Worm (Caenorhabditis elegans): ENCODE results near the gene daf-22.

DNA sequence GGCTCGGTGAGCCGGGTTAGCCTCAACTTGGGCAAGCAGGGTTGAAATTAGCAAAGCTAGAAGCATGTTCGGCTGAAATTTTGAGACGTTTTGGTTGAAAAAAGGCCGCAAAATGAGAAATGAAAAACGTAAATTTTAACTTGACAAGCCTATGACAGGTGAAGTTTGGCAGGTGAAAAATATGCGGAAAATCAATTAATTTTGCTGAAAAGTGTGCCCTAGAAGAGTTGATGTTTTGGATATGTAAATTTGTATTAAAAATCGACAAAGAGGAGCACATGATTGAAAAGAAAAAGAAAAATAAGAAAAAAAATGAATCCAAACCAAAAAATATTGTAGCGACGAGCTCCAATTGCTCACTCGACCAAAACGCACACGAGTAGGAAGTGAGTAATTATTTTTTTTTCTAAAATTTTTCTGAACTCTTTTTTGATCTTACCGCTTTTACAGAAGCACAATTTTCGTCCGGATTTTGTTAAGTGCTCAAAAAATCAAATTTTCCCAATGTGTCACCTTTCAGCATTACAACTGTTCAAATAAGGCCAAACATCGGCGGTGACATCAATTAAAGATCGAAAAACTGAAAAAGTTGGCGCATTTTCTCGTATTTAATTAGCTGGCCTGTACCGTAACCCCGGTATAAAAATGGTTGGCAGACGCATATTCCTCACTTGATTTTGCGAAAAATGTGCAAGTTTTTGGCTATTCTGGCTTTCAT, 45.8 kb upstream of the daf-22 start, which contains the start of the genes F15A4.5 and phat-8:
- TF ChIP-seq nhr-11 (tag; optimal IDR thresholded peaks at IDR 0.05) = no peak
- no peak for TF ChIP-seq unc-130 (GFP tag; optimal IDR thresholded peaks at IDR 0.05)
- no peak for TF ChIP-seq ceh-62 (tag; optimal IDR thresholded peaks at IDR 0.05)
- no peak for TF ChIP-seq aly-2 (tag; optimal IDR thresholded peaks at IDR 0.05)
- no peak for TF ChIP-seq ztf-11 (tag; optimal IDR thresholded peaks at IDR 0.05)
- no peak for TF ChIP-seq arid-1 (GFP tag; conservative IDR thresholded peaks at IDR 0.05)
- no peak for TF ChIP-seq ceh-82 (tag; optimal IDR thresholded peaks at IDR 0.05)

All from whole organism, L4 larva.